Fruit fly (Drosophila melanogaster): ENCODE results near the gene CG14314.
A peak's percentile ranks its signal among the peaks of the same experiment; 100 is the strongest.

CG14314 gene

DNA sequence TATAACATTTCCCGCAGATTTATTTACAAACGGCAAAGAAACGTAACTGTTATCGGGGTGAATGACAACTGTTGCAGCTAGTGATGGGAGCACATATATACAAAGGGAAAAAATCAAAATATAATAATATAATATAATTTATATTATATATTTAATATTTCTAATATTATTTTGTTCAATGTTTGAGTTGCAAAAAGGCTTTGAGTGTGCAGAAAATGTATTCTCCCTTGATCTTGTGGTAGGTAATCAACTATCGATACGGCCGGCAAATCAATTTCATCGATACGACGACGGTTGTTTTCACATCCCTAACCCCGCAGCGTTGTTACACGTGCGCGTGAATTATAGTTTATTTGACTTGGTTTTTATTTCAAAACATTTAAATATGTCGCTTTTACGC lies 7.5 kb downstream of the CG14314 start, which contains the start of the genes mTerf5 and Non3 (continued):
- no peak for TF ChIP-seq prd (optimal IDR thresholded peaks at IDR 0.05)
- TF ChIP-seq prd (GFP tag; IDR thresholded peaks at IDR 0.05): peak; percentile 66
- TF ChIP-seq Scr (GFP tag; IDR thresholded peaks at IDR 0.05; ENCODE audit: partially characterized antibody): peak; percentile 94
- TF ChIP-seq CG12391 (tag; optimal IDR thresholded peaks at IDR 0.05): peak; percentile 84
- TF ChIP-seq CG11504 (tag; optimal IDR thresholded peaks at IDR 0.05): peak; percentile 69
- no peak for TF ChIP-seq CG14965 (GFP tag; optimal IDR thresholded peaks at IDR 0.05; ENCODE audit: borderline replicate concordance)
- no peak for TF ChIP-seq CG11560 (tag; IDR thresholded peaks at IDR 0.05)
- TF ChIP-seq CG16815 (GFP tag; optimal IDR thresholded peaks at IDR 0.05): peak; percentile 17
- peak; percentile 38; the same call in 1 of the 3 replicates for TF ChIP-seq CG11456 (GFP tag; IDR thresholded peaks at IDR 0.05)
- TF ChIP-seq Sry-β (GFP tag; optimal IDR thresholded peaks at IDR 0.05): peak; percentile 6
- no peak for TF ChIP-seq crc (GFP tag; optimal IDR thresholded peaks at IDR 0.05)
- peak; percentile 45 for TF ChIP-seq mam (GFP tag; optimal IDR thresholded peaks at IDR 0.05)
- TF ChIP-seq tna (GFP tag; IDR thresholded peaks at IDR 0.05; ENCODE audit: partially characterized antibody): peak; percentile 52; the same call in 1 of the 2 replicates
- TF ChIP-seq CG7556 (GFP tag; optimal IDR thresholded peaks at IDR 0.05): peak; percentile 20
- TF ChIP-seq CG4424 (GFP tag; optimal IDR thresholded peaks at IDR 0.05): peak; percentile 43
- TF ChIP-seq slbo (GFP tag; IDR thresholded peaks at IDR 0.05): peak; percentile 67; the same call in 1 of the 2 replicates
- TF ChIP-seq Ets97D (GFP tag; optimal IDR thresholded peaks at IDR 0.05): peak; percentile 43
- TF ChIP-seq corto (GFP tag; optimal IDR thresholded peaks at IDR 0.05): no peak
- no peak for TF ChIP-seq CG12219 (GFP tag; optimal IDR thresholded peaks at IDR 0.05)
- TF ChIP-seq CG2875 (GFP tag; optimal IDR thresholded peaks at IDR 0.05): peak; percentile 2
- TF ChIP-seq pb (GFP tag; optimal IDR thresholded peaks at IDR 0.05): peak; percentile 14
- peak; percentile 42 for TF ChIP-seq sd (tag; optimal IDR thresholded peaks at IDR 0.05)
- peak; percentile 36 for TF ChIP-seq Dek (tag; optimal IDR thresholded peaks at IDR 0.05)
- TF ChIP-seq Elba2 (GFP tag; optimal IDR thresholded peaks at IDR 0.05): no peak
- peak; percentile 54 for TF ChIP-seq CG17385 (GFP tag; optimal IDR thresholded peaks at IDR 0.05)
- peak; percentile 45 for TF ChIP-seq zfh2 (GFP tag; optimal IDR thresholded peaks at IDR 0.05)
- TF ChIP-seq crp (GFP tag; optimal IDR thresholded peaks at IDR 0.05): peak in 1 of 2 experiments; percentile 24
- TF ChIP-seq tap (tag; optimal IDR thresholded peaks at IDR 0.05): peak; percentile 27
- TF ChIP-seq HmgZ (tag; optimal IDR thresholded peaks at IDR 0.05): peak; percentile 55
- no peak for TF ChIP-seq CG12071 (GFP tag; optimal IDR thresholded peaks at IDR 0.05)
- TF ChIP-seq bab2 (GFP tag; optimal IDR thresholded peaks at IDR 0.05): peak; percentile 38
- TF ChIP-seq CG43689 (GFP tag; IDR thresholded peaks at IDR 0.05): 0 out of 2 replicates have a peak, but pooled peaks have one; percentile 12
- TF ChIP-seq CG18011 (GFP tag; optimal IDR thresholded peaks at IDR 0.05): peak; percentile 6
- no peak for TF ChIP-seq toy (GFP tag; IDR thresholded peaks at IDR 0.05)
- TF ChIP-seq lola (GFP tag; optimal IDR thresholded peaks at IDR 0.05): peak in 1 of 3 experiments; percentile 61
- peak; percentile 61 for TF ChIP-seq CG8388 (GFP tag; optimal IDR thresholded peaks at IDR 0.05)
- TF ChIP-seq ro (GFP tag; IDR thresholded peaks at IDR 0.05): no peak
- peak; percentile 5 for TF ChIP-seq Sox100B (GFP tag; optimal IDR thresholded peaks at IDR 0.05)
- no peak for TF ChIP-seq Mad (GFP tag; optimal IDR thresholded peaks at IDR 0.05)
- TF ChIP-seq Mrtf (GFP tag; IDR thresholded peaks at IDR 0.05): no peak
- TF ChIP-seq CoRest (tag; optimal IDR thresholded peaks at IDR 0.05): peak; percentile 69
- TF ChIP-seq az2 (GFP tag; optimal IDR thresholded peaks at IDR 0.05): peak; percentile 49
- no peak for TF ChIP-seq luna (GFP tag; optimal IDR thresholded peaks at IDR 0.05)
- TF ChIP-seq trem (tag; optimal IDR thresholded peaks at IDR 0.05): peak; percentile 95
- peak; percentile 85 for TF ChIP-seq Sry-δ (GFP tag; optimal IDR thresholded peaks at IDR 0.05)
- peak; percentile 58 for TF ChIP-seq Ada2b (GFP tag; IDR thresholded peaks at IDR 0.05)
- peak; percentile 44 for TF ChIP-seq CG16863 (GFP tag; optimal IDR thresholded peaks at IDR 0.05)
- peak; percentile 73 for TF ChIP-seq gcm (GFP tag; optimal IDR thresholded peaks at IDR 0.05)
- TF ChIP-seq Hmr (GFP tag; optimal IDR thresholded peaks at IDR 0.05): peak; percentile 60
- peak; percentile 80 for TF ChIP-seq gem (tag; optimal IDR thresholded peaks at IDR 0.05)

All from whole organism, embryonic.